Worm (Caenorhabditis elegans): Measurements from ENCODE around the gene F14H8.8.

F14H8.8 gene

ce11 chrV:15016795-15017429 lies 12.4 kb upstream of the F14H8.8 start:
- TF ChIP-seq T26A5.8 (tag; optimal IDR thresholded peaks at IDR 0.05) (no peak), pha-4 (tag; optimal IDR thresholded peaks at IDR 0.05) (no peak), lin-54 (GFP tag; optimal IDR thresholded peaks at IDR 0.05) (no peak), aptf-2 (GFP tag; conservative IDR thresholded peaks at IDR 0.05) (no peak), C17E4.6 (GFP tag; IDR thresholded peaks at IDR 0.05) (no peak), ceh-79 (tag; optimal IDR thresholded peaks at IDR 0.05) (no peak), ztf-26 (tag; optimal IDR thresholded peaks at IDR 0.05) (no peak), lsy-27 (tag; optimal IDR thresholded peaks at IDR 0.05; ENCODE audit: borderline replicate concordance, insufficient read depth) (no peak), Y79H2A.3 (GFP tag; conservative IDR thresholded peaks at IDR 0.05) (no peak), dpl-1 (GFP tag; optimal IDR thresholded peaks at IDR 0.05) (no peak), atf-7 (tag; optimal IDR thresholded peaks at IDR 0.05) (no peak), K11D2.4 (GFP tag; IDR thresholded peaks at IDR 0.05) (no peak)

- TF ChIP-seq Y95B8A.8 (GFP tag; IDR thresholded peaks at IDR 0.05) (no peak), nfyb-1 (GFP tag; IDR thresholded peaks at IDR 0.05) (no peak), rec-8 (tag; optimal IDR thresholded peaks at IDR 0.05) (no peak), pbrm-1 (GFP tag; IDR thresholded peaks at IDR 0.05) (no peak), let-607 (tag; optimal IDR thresholded peaks at IDR 0.05) (no peak), mcd-1 (GFP tag; IDR thresholded peaks at IDR 0.05) (no peak), Y53F4B.3 (GFP tag; IDR thresholded peaks at IDR 0.05) (no peak), rpc-1 (optimal IDR thresholded peaks at IDR 0.05) (no peak), rpc-1 (tag; optimal IDR thresholded peaks at IDR 0.05) (no peak), hmg-1.2 (GFP tag; IDR thresholded peaks at IDR 0.05) (no peak), F52B5.7 (tag; optimal IDR thresholded peaks at IDR 0.05) (no peak)
Measured at ce11 chrV:15020229-15020628, 9.0 kb upstream of the F14H8.8 start, which contains the start of gene F14H8.2. TSS of gene F14H8.2 (minus strand) at chrV:15020329.

- TF ChIP-seq mes-4 (tag; optimal IDR thresholded peaks at IDR 0.05) = no peak
- no peak for TF ChIP-seq akir-1 (GFP tag; optimal IDR thresholded peaks at IDR 0.05)
- no peak for TF ChIP-seq F33H1.4 (GFP tag; IDR thresholded peaks at IDR 0.05)
- TF ChIP-seq attf-3 (GFP tag; conservative IDR thresholded peaks at IDR 0.05) = no peak
- TF ChIP-seq zfh-2 (GFP tag; conservative IDR thresholded peaks at IDR 0.05) = no peak
- no peak for TF ChIP-seq B0035.1 (tag; optimal IDR thresholded peaks at IDR 0.05)
- no peak for TF ChIP-seq nhr-80 (tag; optimal IDR thresholded peaks at IDR 0.05)
- TF ChIP-seq B0261.1 (tag; optimal IDR thresholded peaks at IDR 0.05) = no peak
- no peak for TF ChIP-seq nhr-90 (tag; optimal IDR thresholded peaks at IDR 0.05)
- TF ChIP-seq Y53G8AR.9 (GFP tag; conservative IDR thresholded peaks at IDR 0.05) = no peak
- TF ChIP-seq efl-1 (GFP tag; optimal IDR thresholded peaks at IDR 0.05) = no peak
- TF ChIP-seq rpc-1 (optimal IDR thresholded peaks at IDR 0.05) = no peak
- TF ChIP-seq rpc-1 (tag; optimal IDR thresholded peaks at IDR 0.05) = no peak
Measured at ce11 chrV:15020732-15021131, 8.5 kb upstream of the F14H8.8 start, which contains the start of gene F14H8.5. TSS of gene F14H8.5 (plus strand) at chrV:15021032.

ce11 chrV:15023544-15023943 lies 5.7 kb upstream of the F14H8.8 start, which contains the start of gene F14H8.4:
TSS of gene F14H8.4 (plus strand) at chrV:15023844.
- TF ChIP-seq madf-8 (GFP tag; conservative IDR thresholded peaks at IDR 0.05) (no peak), lsl-1 (GFP tag; optimal IDR thresholded peaks at IDR 0.05) (no peak), hmg-20 (GFP tag; IDR thresholded peaks at IDR 0.05) (no peak), T07F8.4 (tag; optimal IDR thresholded peaks at IDR 0.05) (no peak), F57C9.4 (tag; optimal IDR thresholded peaks at IDR 0.05) (no peak), lin-35 (GFP tag; optimal IDR thresholded peaks at IDR 0.05) (no peak), let-526 (GFP tag; IDR thresholded peaks at IDR 0.05) (no peak), sptf-2 (GFP tag; optimal IDR thresholded peaks at IDR 0.05) (no peak), K11D2.4 (GFP tag; IDR thresholded peaks at IDR 0.05) (no peak), B0019.2 (GFP tag; conservative IDR thresholded peaks at IDR 0.05) (no peak), F23B12.7 (tag; optimal IDR thresholded peaks at IDR 0.05; ENCODE audit: insufficient read depth) (no peak), xnd-1 (tag; optimal IDR thresholded peaks at IDR 0.05) (no peak), hlh-26 (GFP tag; conservative IDR thresholded peaks at IDR 0.05) (no peak)
